Worm (Caenorhabditis elegans) whole organism, L4 larva: Measurements from ENCODE around the gene R10E8.5.
A peak's percentile ranks its signal among the peaks of the same experiment; 100 is the strongest.

ENCODE experiments used
- F49E8.2 ChIP-seq: sonication (generic microtip); optimal IDR thresholded peaks from 2 replicates; lab custom pipeline; 2016; ENCODE audit warnings: missing compliant biosample characterization, mild to moderate bottlenecking, missing genetic modification characterization, borderline replicate concordance
- T20F7.1 ChIP-seq: fragments of 200-800 bp; sonication (Bioruptor generic); optimal IDR thresholded peaks from 2 replicates; lab custom pipeline; 2018; ENCODE audit warnings: mild to moderate bottlenecking, missing genetic modification characterization, missing compliant biosample characterization
- T26A8.4 ChIP-seq: fragments of 200-800 bp; sonication (Bioruptor generic); IDR thresholded peaks from 2 replicates; pipeline ENCODE4 v1.3.6; 2022; ENCODE audit warnings: missing genetic modification characterization, missing compliant biosample characterization
- Y5F2A.4 ChIP-seq: fragments of 200-800 bp; sonication (Bioruptor generic); optimal IDR thresholded peaks from 2 replicates; lab custom pipeline; 2018; ENCODE audit warnings: mild to moderate bottlenecking, missing genetic modification characterization, missing compliant biosample characterization
- aha-1 ChIP-seq: fragments of 150-350 bp; peaks from one replicate; lab custom pipeline; 2014; ENCODE audit warnings: missing biosample characterization, missing genetic modification characterization
- arid-1 ChIP-seq: fragments of 200-800 bp; sonication (Bioruptor generic); conservative IDR thresholded peaks from 2 replicates; pipeline ENCODE4 v1.3.6; 2022; ENCODE audit warnings: missing genetic modification reagents, missing genetic modification characterization, missing compliant biosample characterization
- ceh-44 ChIP-seq: fragments of 200-800 bp; sonication (Bioruptor generic); IDR thresholded peaks from 2 replicates; pipeline ENCODE4 v1.3.6; 2022; ENCODE audit warnings: missing genetic modification reagents, missing genetic modification characterization, missing compliant biosample characterization
- cey-2 ChIP-seq: sonication (generic microtip); optimal IDR thresholded peaks from 3 replicates; lab custom pipeline; 2017; ENCODE audit warnings: missing genetic modification characterization, mild to moderate bottlenecking, missing compliant biosample characterization, antibody characterized with exemption, borderline replicate concordance; ENCODE audit not compliant: insufficient read depth
- daf-16 ChIP-seq, 3 experiments: sonication (generic microtip); optimal IDR thresholded peaks; 2 replicates each; lab custom pipeline; 2016 to 2017; ENCODE audit warnings: missing genetic modification characterization in 3 of 3, missing genetic modification reagents in 3 of 3, mild to moderate bottlenecking in 2 of 3, missing compliant biosample characterization in 2 of 3, missing biosample characterization in 1 of 3, moderate library complexity in 1 of 3
- daf-19 ChIP-seq: fragments of 200-800 bp; sonication (Bioruptor generic); conservative IDR thresholded peaks from 2 replicates; pipeline ENCODE4 v1.3.6; 2022; ENCODE audit warnings: missing genetic modification characterization, missing compliant biosample characterization
- dmd-6 ChIP-seq: fragments of 200-800 bp; sonication (Bioruptor generic); IDR thresholded peaks from 2 replicates; pipeline ENCODE4 v1.3.6; 2022; ENCODE audit warnings: missing genetic modification reagents, missing genetic modification characterization, missing compliant biosample characterization
- dmd-9 ChIP-seq: fragments of 200-800 bp; sonication (Bioruptor generic); IDR thresholded peaks from 2 replicates; pipeline ENCODE4 v1.3.6; 2022; ENCODE audit warnings: missing genetic modification reagents, missing genetic modification characterization, missing compliant biosample characterization
- dve-1 ChIP-seq: sonication (generic microtip); optimal IDR thresholded peaks from 2 replicates; lab custom pipeline; 2017; ENCODE audit warnings: antibody characterized with exemption, mild to moderate bottlenecking, missing genetic modification characterization, missing compliant biosample characterization; ENCODE audit not compliant: insufficient read depth
- egl-43 ChIP-seq: fragments of 200-800 bp; sonication (Bioruptor generic); IDR thresholded peaks from 2 replicates; pipeline ENCODE4 v1.3.6; 2022; ENCODE audit warnings: missing genetic modification reagents, missing genetic modification characterization, missing compliant biosample characterization
- hif-1 ChIP-seq, 2 experiments: sonication (generic microtip); optimal IDR thresholded peaks; 2 replicates each; lab custom pipeline; 2016 to 2017; ENCODE audit warnings: missing compliant biosample characterization in 2 of 2, missing genetic modification characterization in 2 of 2, missing genetic modification reagents in 2 of 2, missing genotype in 2 of 2, mild to moderate bottlenecking in 1 of 2
- hlh-11 ChIP-seq: fragments of 200-800 bp; sonication (Bioruptor generic); optimal IDR thresholded peaks from 2 replicates; lab custom pipeline; 2018; ENCODE audit warnings: mild to moderate bottlenecking, missing genetic modification characterization, missing compliant biosample characterization
- lin-13 ChIP-seq: fragments of 150-350 bp; optimal IDR thresholded peaks from 2 replicates; lab custom pipeline; 2014; ENCODE audit warnings: missing biosample characterization, missing genetic modification reagents, missing genetic modification characterization
- lin-15B ChIP-seq: fragments of 150-350 bp; sonication (generic microtip); optimal IDR thresholded peaks from 3 replicates; lab custom pipeline; 2014; ENCODE audit warnings: missing biosample characterization, missing genetic modification characterization
- lin-29 ChIP-seq: fragments of 200-800 bp; sonication (Bioruptor generic); IDR thresholded peaks from 2 replicates; pipeline ENCODE4 v1.3.6; 2022; ENCODE audit warnings: missing genetic modification reagents, missing genetic modification characterization, missing compliant biosample characterization
- lin-38 ChIP-seq: fragments of 200-800 bp; sonication (Bioruptor generic); IDR thresholded peaks from 2 replicates; pipeline ENCODE4 v1.3.6; 2022; ENCODE audit warnings: missing genetic modification reagents, missing genetic modification characterization, missing compliant biosample characterization
- mxl-2 ChIP-seq: fragments of 200-800 bp; sonication (Bioruptor generic); conservative IDR thresholded peaks from 2 replicates; pipeline ENCODE4 v1.3.6; 2022; ENCODE audit warnings: missing genetic modification reagents, missing genetic modification characterization, missing compliant biosample characterization
- nhr-28 ChIP-seq: fragments of 150-350 bp; optimal IDR thresholded peaks from 2 replicates; lab custom pipeline; 2014; ENCODE audit warnings: missing biosample characterization, missing genetic modification characterization
- nhr-6 ChIP-seq: fragments of 150-350 bp; optimal IDR thresholded peaks from 2 replicates; lab custom pipeline; 2014; ENCODE audit warnings: missing biosample characterization, missing genetic modification characterization
- nhr-77 ChIP-seq: fragments of 150-350 bp; optimal IDR thresholded peaks from 2 replicates; lab custom pipeline; 2014; ENCODE audit warnings: missing biosample characterization, missing genetic modification characterization
- php-3 ChIP-seq: fragments of 200-800 bp; sonication (Bioruptor generic); IDR thresholded peaks from 2 replicates; pipeline ENCODE4 v1.3.6; 2022; ENCODE audit warnings: missing genetic modification reagents, missing genetic modification characterization, missing compliant biosample characterization
- pqm-1 ChIP-seq: sonication (generic microtip); optimal IDR thresholded peaks from 2 replicates; lab custom pipeline; 2017; ENCODE audit warnings: missing biosample characterization, missing genetic modification characterization
- saeg-2 ChIP-seq: fragments of 200-800 bp; sonication (Bioruptor generic); IDR thresholded peaks from 2 replicates; pipeline ENCODE4 v1.3.6; 2022; ENCODE audit warnings: missing genetic modification reagents, missing genetic modification characterization, missing compliant biosample characterization
- unc-62 ChIP-seq, 3 experiments: fragments of 150-350 bp in 1 of 3; sonication (generic microtip); optimal IDR thresholded peaks in 2 of 3; peaks in 1 of 3; 1 replicate in 1 of 3; 2 replicates in 2 of 3; lab custom pipeline; 2014 to 2017; ENCODE audit warnings: missing biosample characterization in 3 of 3, missing genetic modification characterization in 3 of 3, missing genetic modification reagents in 3 of 3, missing genotype in 1 of 3

R10E8.5 gene

ce11 chrV:18246077-18246476 lies 8.5 kb upstream of the R10E8.5 start:
- TF ChIP-seq hlh-11: no peak
- TF ChIP-seq daf-16 (GFP tag; optimal IDR thresholded peaks at IDR 0.05; lab: Kevin White, UChicago): no peak
- TF ChIP-seq daf-16 (tag; optimal IDR thresholded peaks at IDR 0.05; lab: Kevin White, UChicago): peak; percentile 49
- no peak for TF ChIP-seq cey-2
- TF ChIP-seq dve-1 (tag; lab: Kevin White, UChicago): peak; percentile 29
- TF ChIP-seq dmd-6 (GFP tag; lab: Robert Waterston, UW): peak; percentile 36; the same call in 1 of the 2 replicates
- TF ChIP-seq nhr-28 (tag; lab: Kevin White, UChicago): peak; percentile 63
- TF ChIP-seq pqm-1: peak; percentile 77
- no peak for TF ChIP-seq mxl-2 (GFP tag; lab: Robert Waterston, UW)
- TF ChIP-seq nhr-6 (tag; lab: Kevin White, UChicago): no peak

- TF ChIP-seq nhr-28 (tag; lab: Kevin White, UChicago) (peak; percentile 57), pqm-1 (peak; percentile 15), daf-16 (GFP tag; optimal IDR thresholded peaks at IDR 0.05; lab: Kevin White, UChicago) (no peak), daf-16 (tag; optimal IDR thresholded peaks at IDR 0.05; lab: Kevin White, UChicago) (no peak), ceh-44 (GFP tag; lab: Robert Waterston, UW) (no peak)
These were observed 2.3 kb upstream of the R10E8.5 start, which contains the start of gene R10E8.1 for ce11 chrV:18252239-18252638. R10E8.1 (minus strand) TSS chrV:18252416.

- TF ChIP-seq T26A8.4 (no peak), F49E8.2 (no peak), Y5F2A.4 (GFP tag; lab: Kevin White, UChicago) (no peak), nhr-77 (no peak), saeg-2 (GFP tag; lab: Robert Waterston, UW) (no peak), T20F7.1 (GFP tag; lab: Kevin White, UChicago) (no peak), lin-13 (GFP tag; lab: Kevin White, UChicago) (no peak)
These were observed 1.1 kb upstream of the R10E8.5 start, which contains the start of gene R10E8.2 for ce11 chrV:18253494-18253893. R10E8.2 (plus strand) TSS chrV:18253794.

ce11 chrV:18265514-18265913 lies 10.9 kb downstream of the R10E8.5 start:
- TF ChIP-seq lin-15B (tag; lab: Kevin White, UChicago) (no peak), lin-38 (GFP tag; lab: Robert Waterston, UW) (no peak), egl-43 (GFP tag; lab: Robert Waterston, UW) (no peak), aha-1 (tag; lab: Kevin White, UChicago) (peak; percentile 91)

- TF ChIP-seq arid-1 (GFP tag; lab: Robert Waterston, UW) (no peak), dmd-6 (GFP tag; lab: Robert Waterston, UW) (peak; percentile 45), nhr-28 (tag; lab: Kevin White, UChicago) (peak; percentile 35), hlh-11 (peak; percentile 63), daf-16 (GFP tag; optimal IDR thresholded peaks at IDR 0.05; lab: Kevin White, UChicago) (no peak), daf-16 (tag; optimal IDR thresholded peaks at IDR 0.05; lab: Kevin White, UChicago) (peak; percentile 33), daf-19 (GFP tag; lab: Robert Waterston, UW) (no peak), php-3 (peak; percentile 93), dve-1 (tag; lab: Kevin White, UChicago) (peak; percentile 57), lin-29 (no peak), dmd-9 (GFP tag; lab: Robert Waterston, UW) (no peak), hif-1 (tag; optimal IDR thresholded peaks at IDR 0.05; lab: Kevin White, UChicago) (no peak), aha-1 (tag; lab: Kevin White, UChicago) (peak; percentile 79)
These were observed 11.7 kb downstream of the R10E8.5 start, which contains the start of gene R10E8.6 for ce11 chrV:18266238-18266637. R10E8.6 (minus strand) TSS chrV:18266391.

ce11 chrV:18268744-18269143 lies 14.2 kb downstream of the R10E8.5 start, which contains the start of gene fbxa-213:
fbxa-213 (minus strand) TSS chrV:18268844.
- TF ChIP-seq unc-62 (GFP tag; optimal IDR thresholded peaks at IDR 0.05 in 1 of 2; lab: Kevin White, UChicago) (peak in 1 of 2 experiments; percentile 55), unc-62 (tag; optimal IDR thresholded peaks at IDR 0.05; lab: Kevin White, UChicago) (no peak), php-3 (no peak)
